Worm (Caenorhabditis elegans): ENCODE results near the gene rpl-11.2.

DNA sequence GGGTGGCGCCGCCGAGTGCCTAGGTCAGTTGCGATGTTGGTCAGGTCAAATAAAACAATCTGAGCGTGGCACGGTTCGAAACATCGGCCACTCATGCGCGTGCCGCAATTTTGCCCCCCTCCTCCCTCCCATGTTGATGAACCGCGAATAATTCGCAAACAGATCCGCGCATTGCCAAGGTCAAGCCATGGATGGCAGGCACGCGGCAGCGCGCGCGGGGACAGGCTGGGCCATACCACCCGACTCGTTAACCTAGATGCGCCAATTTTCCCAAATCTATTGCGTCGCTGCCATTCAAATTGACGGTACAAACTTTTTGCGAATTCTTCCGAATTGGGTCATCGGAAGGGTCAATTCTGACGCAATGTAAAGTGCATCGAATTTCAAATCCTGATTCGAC, 25.8 kb downstream of the rpl-11.2 start:
- no peak for TF ChIP-seq cnd-1 (tag; optimal IDR thresholded peaks at IDR 0.05)
- TF ChIP-seq nhr-12 (tag; optimal IDR thresholded peaks at IDR 0.05) = no peak
- no peak for TF ChIP-seq nhr-237 (tag; optimal IDR thresholded peaks at IDR 0.05)
- TF ChIP-seq bed-3 (GFP tag; optimal IDR thresholded peaks at IDR 0.05) = no peak
- TF ChIP-seq elt-1 (tag; optimal IDR thresholded peaks at IDR 0.05; ENCODE audit: borderline replicate concordance, insufficient read depth) = no peak
